Fruit fly (Drosophila melanogaster) S2 (cell line): Measurements from ENCODE around the gene CG1213.

ENCODE experiments used
- CG8478 ChIP-seq: fragments of >200 bp; optimal IDR thresholded peaks from 2 replicates; lab custom pipeline; 2018
- CTCF ChIP-seq, 2 experiments: fragments of >200 bp; optimal IDR thresholded peaks; 2 replicates each; lab custom pipeline; 2018

- no peak for TF ChIP-seq CG8478 (lab: Kevin White, UChicago)
- TF ChIP-seq CTCF (optimal IDR thresholded peaks at IDR 0.05; lab: Kevin White, UChicago), result no peak
These were observed 36.4 kb downstream of the CG1213 start for dm6 chr3R:5877367-5877766.
